Fruit fly (Drosophila melanogaster) whole organism, embryonic: ENCODE results near the gene Fit2.

Experiments
- Bdp1 ChIP-seq: fragments of 200-800 bp; sonication (Bioruptor generic); optimal IDR thresholded peaks from 3 replicates; lab custom pipeline; 2016; ENCODE audit warnings: missing biosample characterization, missing genetic modification characterization
- CG10147 ChIP-seq: fragments of 200-800 bp; sonication (Bioruptor generic); optimal IDR thresholded peaks from 2 replicates; lab custom pipeline; 2019; ENCODE audit warnings: missing biosample characterization, mild to moderate bottlenecking, missing genetic modification characterization, moderate library complexity
- CG10959 ChIP-seq: fragments of 200-800 bp; sonication (Bioruptor generic); IDR thresholded peaks from 2 replicates; pipeline ENCODE4 v1.3.6; 2022; ENCODE audit warnings: missing biosample characterization, missing genetic modification characterization
- CG11723 ChIP-seq: fragments of 200-800 bp; sonication (Bioruptor generic); optimal IDR thresholded peaks from 2 replicates; lab custom pipeline; 2017; ENCODE audit warnings: missing biosample characterization, mild to moderate bottlenecking, missing genetic modification characterization
- CG12299 ChIP-seq: fragments of 200-800 bp; sonication (Bioruptor generic); optimal IDR thresholded peaks from 2 replicates; lab custom pipeline; 2018; ENCODE audit warnings: missing biosample characterization, mild to moderate bottlenecking, missing genetic modification characterization
- CG13287 ChIP-seq: fragments of 200-800 bp; sonication (Bioruptor generic); IDR thresholded peaks from 2 replicates; pipeline ENCODE4 v1.3.6; 2022; ENCODE audit warnings: missing biosample characterization, missing genetic modification characterization; ENCODE audit not compliant: partially characterized antibody
- CG15601 ChIP-seq: fragments of 200-800 bp; sonication (Bioruptor generic); optimal IDR thresholded peaks from 3 replicates; lab custom pipeline; 2019; ENCODE audit warnings: missing biosample characterization, mild to moderate bottlenecking, missing genetic modification characterization, moderate library complexity
- CG17186 ChIP-seq: fragments of 200-800 bp; sonication (Bioruptor generic); optimal IDR thresholded peaks from 3 replicates; lab custom pipeline; 2017; ENCODE audit warnings: missing biosample characterization, missing genetic modification reagents, missing genetic modification characterization
- CG17385 ChIP-seq: fragments of 200-800 bp; sonication (Bioruptor generic); optimal IDR thresholded peaks from 3 replicates; lab custom pipeline; 2018; ENCODE audit warnings: missing biosample characterization, mild to moderate bottlenecking, missing genetic modification characterization
- CG17829 ChIP-seq: fragments of 200-800 bp; optimal IDR thresholded peaks from 2 replicates; lab custom pipeline; 2019; ENCODE audit warnings: missing biosample characterization, mild to moderate bottlenecking, missing genetic modification characterization, moderate library complexity
- CG18262 ChIP-seq: fragments of 200-800 bp; optimal IDR thresholded peaks from 3 replicates; lab custom pipeline; 2019; ENCODE audit warnings: missing biosample characterization, mild to moderate bottlenecking, missing genetic modification characterization, moderate library complexity
- CG18599 ChIP-seq: fragments of 200-800 bp; sonication (Bioruptor generic); optimal IDR thresholded peaks from 3 replicates; lab custom pipeline; 2017; ENCODE audit warnings: missing biosample characterization, missing genetic modification characterization, mild to moderate bottlenecking, moderate library complexity, missing genetic modification reagents
- CG31388 ChIP-seq: fragments of 200-800 bp; sonication (Bioruptor generic); optimal IDR thresholded peaks from 2 replicates; lab custom pipeline; 2016; ENCODE audit warnings: missing biosample characterization, missing genetic modification characterization
- CG32532 ChIP-seq: fragments of 200-800 bp; sonication (Bioruptor generic); IDR thresholded peaks from 2 replicates; pipeline ENCODE4 v1.3.6; 2022; ENCODE audit warnings: missing biosample characterization, missing genetic modification characterization
- CG33557 ChIP-seq: fragments of 200-800 bp; sonication (Bioruptor generic); optimal IDR thresholded peaks from 2 replicates; lab custom pipeline; 2019; ENCODE audit warnings: missing biosample characterization, mild to moderate bottlenecking, missing genetic modification characterization, moderate library complexity
- CG34376 ChIP-seq: fragments of 200-800 bp; sonication (Bioruptor generic); optimal IDR thresholded peaks from 2 replicates; lab custom pipeline; 2018; ENCODE audit warnings: missing biosample characterization, mild to moderate bottlenecking, missing genetic modification characterization
- CG3847 ChIP-seq: fragments of 200-800 bp; sonication (Bioruptor generic); IDR thresholded peaks from 2 replicates; pipeline ENCODE4 v1.3.6; 2022; ENCODE audit warnings: missing biosample characterization, missing genetic modification characterization
- CG5245 ChIP-seq: fragments of 200-800 bp; sonication (Bioruptor generic); optimal IDR thresholded peaks from 3 replicates; lab custom pipeline; 2016; ENCODE audit warnings: missing biosample characterization, missing genetic modification characterization
- CG5953 ChIP-seq: fragments of 200-800 bp; sonication (Bioruptor generic); IDR thresholded peaks from 2 replicates; pipeline ENCODE4 v1.3.6; 2022; ENCODE audit warnings: missing biosample characterization, missing genetic modification characterization
- CG7372 ChIP-seq: fragments of 200-800 bp; sonication (Bioruptor generic); IDR thresholded peaks from 2 replicates; pipeline ENCODE4 v1.3.6; 2022; ENCODE audit warnings: missing biosample characterization, missing genetic modification characterization
- CG7786 ChIP-seq: fragments of 200-800 bp; sonication (Bioruptor generic); optimal IDR thresholded peaks from 2 replicates; lab custom pipeline; 2016; ENCODE audit warnings: missing biosample characterization, missing genetic modification characterization
- CG8089 ChIP-seq: fragments of 200-800 bp; sonication (Bioruptor generic); optimal IDR thresholded peaks from 3 replicates; lab custom pipeline; 2016; ENCODE audit warnings: missing biosample characterization, missing genetic modification characterization
- CG8290 ChIP-seq, 3 experiments: fragments of 200-800 bp; sonication (Bioruptor generic); optimal IDR thresholded peaks; 2 replicates each; lab custom pipeline; 2016 to 2019; ENCODE audit warnings: missing biosample characterization in 3 of 3, missing genetic modification characterization in 3 of 3, mild to moderate bottlenecking in 2 of 3, moderate library complexity in 1 of 3
- CrebB ChIP-seq: fragments of 200-800 bp; sonication (Bioruptor generic); optimal IDR thresholded peaks from 3 replicates; lab custom pipeline; 2018; ENCODE audit warnings: missing biosample characterization, mild to moderate bottlenecking, missing genetic modification characterization
- Deaf1 ChIP-seq: fragments of 200-800 bp; optimal IDR thresholded peaks from 3 replicates; lab custom pipeline; 2019; ENCODE audit warnings: missing biosample characterization, mild to moderate bottlenecking, missing genetic modification characterization, moderate library complexity
- Dek ChIP-seq: fragments of 200-800 bp; sonication (Bioruptor generic); optimal IDR thresholded peaks from 3 replicates; lab custom pipeline; 2019; ENCODE audit warnings: missing biosample characterization, mild to moderate bottlenecking, missing genetic modification characterization, moderate library complexity
- Dip3 ChIP-seq: fragments of 200-800 bp; sonication (Bioruptor generic); optimal IDR thresholded peaks from 3 replicates; lab custom pipeline; 2016; ENCODE audit warnings: missing biosample characterization, missing genetic modification characterization
- Dref ChIP-seq: fragments of 200-800 bp; sonication (Bioruptor generic); IDR thresholded peaks from 2 replicates; pipeline ENCODE4 v1.3.6; 2022; ENCODE audit warnings: missing biosample characterization, missing genetic modification characterization
- Fer1 ChIP-seq: fragments of 200-800 bp; sonication (Bioruptor generic); optimal IDR thresholded peaks from 2 replicates; lab custom pipeline; 2017; ENCODE audit warnings: missing biosample characterization, mild to moderate bottlenecking, missing genetic modification characterization
- HLH4C ChIP-seq: fragments of 200-800 bp; sonication (Bioruptor generic); IDR thresholded peaks from 3 replicates; pipeline ENCODE4 v1.3.6; 2022; ENCODE audit warnings: missing biosample characterization, missing genetic modification characterization; ENCODE audit not compliant: partially characterized antibody
- Hr51 ChIP-seq, 2 experiments: fragments of 200-800 bp; sonication (Bioruptor generic); optimal IDR thresholded peaks; 2 replicates in 1 of 2; 3 replicates in 1 of 2; lab custom pipeline; 2016 to 2018; ENCODE audit warnings: missing biosample characterization in 2 of 2, missing genetic modification characterization in 2 of 2, mild to moderate bottlenecking in 1 of 2, moderate library complexity in 1 of 2
- Lpt ChIP-seq: fragments of >200 bp; optimal IDR thresholded peaks from 2 replicates; lab custom pipeline; 2018; ENCODE audit warnings: missing biosample characterization, missing genetic modification characterization
- Med ChIP-seq: fragments of 200-800 bp; sonication (Bioruptor generic); peaks from one replicate; lab custom pipeline; 2016; ENCODE audit warnings: missing biosample characterization, missing genetic modification characterization, mild to moderate bottlenecking, inconsistent platforms, moderate library complexity
- NFAT ChIP-seq: fragments of 200-800 bp; sonication (Bioruptor generic); IDR thresholded peaks from 2 replicates; pipeline ENCODE4 v1.3.6; 2022; ENCODE audit warnings: missing biosample characterization, missing genetic modification characterization
- Nf-YC ChIP-seq: fragments of 200-800 bp; optimal IDR thresholded peaks from 3 replicates; lab custom pipeline; 2019; ENCODE audit warnings: missing biosample characterization, mild to moderate bottlenecking, missing genetic modification characterization, moderate library complexity
- Pdp1 ChIP-seq, 2 experiments: fragments of 200-800 bp; sonication (Bioruptor generic); optimal IDR thresholded peaks; 3 replicates each; lab custom pipeline; 2016; ENCODE audit warnings: missing biosample characterization in 2 of 2, missing genetic modification characterization in 2 of 2, mild to moderate bottlenecking in 1 of 2, moderate library complexity in 1 of 2
- Sry-β ChIP-seq: fragments of 200-800 bp; sonication (Bioruptor generic); optimal IDR thresholded peaks from 2 replicates; lab custom pipeline; 2018; ENCODE audit warnings: missing biosample characterization, mild to moderate bottlenecking, missing genetic modification characterization, moderate library complexity
- Usf ChIP-seq: fragments of 200-800 bp; sonication (Bioruptor generic); optimal IDR thresholded peaks from 2 replicates; lab custom pipeline; 2017; ENCODE audit warnings: missing genotype, missing biosample characterization, missing genetic modification characterization
- ab ChIP-seq: fragments of 200-800 bp; sonication (Bioruptor generic); optimal IDR thresholded peaks from 2 replicates; lab custom pipeline; 2016; ENCODE audit warnings: missing biosample characterization, missing genetic modification characterization
- abd-A ChIP-seq: fragments of 200-800 bp; sonication (Bioruptor generic); optimal IDR thresholded peaks from 3 replicates; lab custom pipeline; 2019; ENCODE audit warnings: missing biosample characterization, mild to moderate bottlenecking, missing genetic modification characterization, moderate library complexity
- ato ChIP-seq: fragments of 200-800 bp; sonication (Bioruptor generic); IDR thresholded peaks from 2 replicates; pipeline ENCODE4 v1.3.6; 2022; ENCODE audit warnings: missing biosample characterization, missing genetic modification characterization; ENCODE audit not compliant: partially characterized antibody
- crol ChIP-seq: fragments of 200-800 bp; sonication (Bioruptor generic); IDR thresholded peaks from 2 replicates; pipeline ENCODE4 v1.3.6; 2022; ENCODE audit warnings: missing biosample characterization, missing genetic modification characterization
- emc ChIP-seq: fragments of 200-800 bp; sonication (Bioruptor generic); optimal IDR thresholded peaks from 2 replicates; lab custom pipeline; 2016; ENCODE audit warnings: missing biosample characterization, missing genetic modification characterization
- fd102C ChIP-seq: fragments of 200-800 bp; sonication (Bioruptor generic); optimal IDR thresholded peaks from 2 replicates; lab custom pipeline; 2018; ENCODE audit warnings: missing biosample characterization, mild to moderate bottlenecking, missing genetic modification characterization, moderate library complexity
- ftz-f1 ChIP-seq: fragments of 200-800 bp; sonication (Bioruptor generic); optimal IDR thresholded peaks from 2 replicates; lab custom pipeline; 2016; ENCODE audit warnings: missing biosample characterization, missing genetic modification characterization
- onecut ChIP-seq: fragments of 200-800 bp; sonication (Bioruptor generic); IDR thresholded peaks from 2 replicates; pipeline ENCODE4 v1.3.6; 2022; ENCODE audit warnings: missing biosample characterization, missing genetic modification characterization
- sc ChIP-seq, 3 experiments: fragments of >200 bp in 2 of 3; fragments of 200-800 bp in 1 of 3; sonication (Bioruptor generic) in 1 of 3; optimal IDR thresholded peaks; 2 replicates in 2 of 3; 3 replicates in 1 of 3; lab custom pipeline; 2017; ENCODE audit warnings: mild to moderate bottlenecking in 1 of 3, missing biosample characterization in 1 of 3, missing genetic modification characterization in 1 of 3, missing genetic modification reagents in 1 of 3
- tio ChIP-seq: fragments of 200-800 bp; sonication (Bioruptor generic); optimal IDR thresholded peaks from 2 replicates; lab custom pipeline; 2017; ENCODE audit warnings: missing biosample characterization, missing genetic modification characterization, inconsistent platforms
- zfh1 ChIP-seq: fragments of 200-800 bp; sonication (Bioruptor generic); IDR thresholded peaks from 3 replicates; pipeline ENCODE4 v1.3.6; 2022; ENCODE audit warnings: missing biosample characterization, missing genetic modification characterization

Fit2 gene

dm6 chr3L:17001055-17001454 is 23.1 kb upstream of the Fit2 start (continued):
- no peak for TF ChIP-seq CG5245 (GFP tag; lab: Kevin White, UChicago)
- peak; percentile 36 for TF ChIP-seq Fer1 (GFP tag; lab: Kevin White, UChicago)
- TF ChIP-seq CG10147 (GFP tag; lab: Kevin White, UChicago) = no peak
- no peak for TF ChIP-seq ab
- TF ChIP-seq CG17186 (GFP tag; lab: Kevin White, UChicago) = no peak
- peak; percentile 46 for TF ChIP-seq CG34376
- TF ChIP-seq CG11723 (GFP tag; lab: Kevin White, UChicago) = no peak
- no peak for TF ChIP-seq CrebB (tag; lab: Kevin White, UChicago)
- no peak for TF ChIP-seq CG3847
- TF ChIP-seq CG33557 (GFP tag; lab: Kevin White, UChicago) = no peak
- no peak for TF ChIP-seq Dip3 (GFP tag; lab: Kevin White, UChicago)
- no peak for TF ChIP-seq zfh1
- no peak for TF ChIP-seq CG10959 (GFP tag; lab: Robert Waterston, UW)
- no peak for TF ChIP-seq CG5953 (GFP tag; lab: Robert Waterston, UW)
- no peak for TF ChIP-seq Bdp1
- peak in 1 of 2 experiments; percentile 8 for TF ChIP-seq Hr51 (GFP tag; optimal IDR thresholded peaks at IDR 0.05; lab: Kevin White, UChicago)
- TF ChIP-seq Lpt (GFP tag; lab: Kevin White, UChicago) = no peak
- TF ChIP-seq Dek = no peak
- TF ChIP-seq CG18262 (tag; lab: Kevin White, UChicago) = no peak
- no peak for TF ChIP-seq sc (optimal IDR thresholded peaks at IDR 0.05; lab: Kevin White, UChicago)
- no peak for TF ChIP-seq sc (GFP tag; optimal IDR thresholded peaks at IDR 0.05; lab: Kevin White, UChicago)
- no peak for TF ChIP-seq abd-A (tag; lab: Kevin White, UChicago)
- no peak for TF ChIP-seq CG8089

DNA sequence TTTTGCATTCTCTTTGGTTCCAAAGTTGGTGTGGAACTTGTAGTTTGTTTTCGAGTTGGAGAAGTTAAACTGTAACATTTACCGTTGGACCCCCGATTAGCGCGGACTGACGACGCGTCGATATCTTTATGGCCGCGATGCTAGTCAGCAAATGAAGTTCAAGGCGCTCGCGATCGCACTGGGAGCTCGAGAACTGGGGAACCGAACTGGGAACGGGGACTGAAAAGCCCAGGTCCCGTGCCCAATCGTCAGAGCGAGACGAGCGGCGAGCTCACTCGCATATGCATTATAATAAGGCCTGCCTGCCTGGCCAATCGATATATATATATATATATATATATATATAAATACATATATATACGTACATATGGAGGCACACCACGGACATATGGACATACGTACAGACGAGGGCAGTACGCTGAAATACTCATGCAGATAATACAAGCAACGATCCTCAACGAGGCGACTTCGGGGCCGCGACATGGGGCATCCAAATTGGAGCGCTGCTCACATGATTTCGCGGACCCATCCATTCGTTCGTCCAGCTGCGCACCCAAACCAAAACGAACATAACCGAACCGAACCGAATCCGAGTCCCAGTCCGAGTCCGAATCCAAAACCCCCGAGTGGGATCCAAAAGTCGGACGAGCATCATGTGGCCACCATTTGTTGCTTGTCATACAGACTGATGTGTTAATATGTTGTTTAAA is 21.8 kb upstream of the Fit2 start:
- TF ChIP-seq CG7372 = no peak
- no peak for TF ChIP-seq CG17829 (tag; lab: Kevin White, UChicago)
- no peak for TF ChIP-seq ato (GFP tag; lab: Robert Waterston, UW)
- TF ChIP-seq Dref (GFP tag; lab: Robert Waterston, UW) = no peak
- TF ChIP-seq emc (GFP tag; lab: Kevin White, UChicago) = no peak
- no peak for TF ChIP-seq CG8290 (GFP tag; optimal IDR thresholded peaks at IDR 0.05; lab: Kevin White, UChicago)
- TF ChIP-seq CG8290 (tag; optimal IDR thresholded peaks at IDR 0.05; lab: Kevin White, UChicago) = peak in 1 of 2 experiments; percentile 55
- TF ChIP-seq onecut = no peak
- peak; percentile 92 for TF ChIP-seq Deaf1 (tag; lab: Kevin White, UChicago)
- TF ChIP-seq CG15601 (tag; lab: Kevin White, UChicago) = no peak
- no peak for TF ChIP-seq fd102C (GFP tag; lab: Kevin White, UChicago)
- no peak for TF ChIP-seq CG31388 (GFP tag; lab: Kevin White, UChicago)
- no peak for TF ChIP-seq CG7786
- TF ChIP-seq NFAT = no peak
- TF ChIP-seq Sry-β (GFP tag; lab: Kevin White, UChicago) = no peak
- TF ChIP-seq HLH4C = no peak
- no peak for TF ChIP-seq tio
- TF ChIP-seq CG32532 (GFP tag; lab: Robert Waterston, UW) = 0 out of 2 replicates have a peak, but pooled peaks have one; percentile 14
- TF ChIP-seq CG12299 (tag; lab: Kevin White, UChicago) = no peak
- TF ChIP-seq ftz-f1 = no peak
- no peak for TF ChIP-seq crol (GFP tag; lab: Robert Waterston, UW)
- no peak for TF ChIP-seq CG17385 (GFP tag; lab: Kevin White, UChicago)
- TF ChIP-seq CG18599 (GFP tag; lab: Kevin White, UChicago) = no peak
- TF ChIP-seq CG13287 (GFP tag; lab: Robert Waterston, UW) = no peak
- no peak for TF ChIP-seq Pdp1 (GFP tag; optimal IDR thresholded peaks at IDR 0.05; lab: Kevin White, UChicago)
- TF ChIP-seq Med (GFP tag; lab: Kevin White, UChicago) = peak; percentile 52
- TF ChIP-seq Nf-YC (tag; lab: Kevin White, UChicago) = peak; percentile 10
- TF ChIP-seq Usf = no peak
